Worm (Caenorhabditis elegans): ENCODE results near the gene mam-2.

ce11 chrIV:10021283-10021682 lies 38.3 kb downstream of the mam-2 start, which contains the start of gene F44D12.19:
- no peak for TF ChIP-seq snpc-4 (tag; optimal IDR thresholded peaks at IDR 0.05)
- no peak for TF ChIP-seq lin-13 (tag; optimal IDR thresholded peaks at IDR 0.05)
- TF ChIP-seq drap-1 (GFP tag; optimal IDR thresholded peaks at IDR 0.05): no peak
- no peak for TF ChIP-seq nhr-76 (tag; optimal IDR thresholded peaks at IDR 0.05)
- no peak for TF ChIP-seq ces-1 (GFP tag; optimal IDR thresholded peaks at IDR 0.05)
- no peak for TF ChIP-seq unc-39 (tag; optimal IDR thresholded peaks at IDR 0.05)
- no peak for TF ChIP-seq nhr-12 (tag; optimal IDR thresholded peaks at IDR 0.05)
- TF ChIP-seq blmp-1 (tag; optimal IDR thresholded peaks at IDR 0.05): no peak
- TF ChIP-seq nhr-237 (tag; optimal IDR thresholded peaks at IDR 0.05): no peak
- no peak for TF ChIP-seq mab-5 (tag; optimal IDR thresholded peaks at IDR 0.05)

Measured in whole organism, mixed stage, embryonic.